Fruit fly (Drosophila melanogaster) whole organism, prepupa: ENCODE measurements around the gene Ccdc114.

ENCODE experiments used
- Blimp-1 ChIP-seq: fragments of 200-800 bp; sonication (Bioruptor generic); optimal IDR thresholded peaks from 3 replicates; lab custom pipeline; 2017; ENCODE audit warnings: missing biosample characterization, missing genetic modification characterization, mild to moderate bottlenecking, moderate library complexity, missing genetic modification reagents
- CG11294 ChIP-seq: fragments of 200-800 bp; sonication (Bioruptor generic); IDR thresholded peaks from 2 replicates; pipeline ENCODE4 v1.3.6; 2022; ENCODE audit warnings: missing biosample characterization, missing genetic modification characterization
- CG11762 ChIP-seq: fragments of 200-800 bp; sonication (Bioruptor generic); optimal IDR thresholded peaks from 3 replicates; lab custom pipeline; 2016; ENCODE audit warnings: missing biosample characterization, missing genetic modification characterization; ENCODE audit not compliant: insufficient read depth
- CG11902 ChIP-seq: fragments of 200-800 bp; sonication (Bioruptor generic); optimal IDR thresholded peaks from 3 replicates; lab custom pipeline; 2016; ENCODE audit warnings: missing biosample characterization, missing genetic modification characterization
- CG15336 ChIP-seq: fragments of 200-800 bp; sonication (Bioruptor generic); IDR thresholded peaks from 2 replicates; pipeline ENCODE4 v1.3.6; 2022; ENCODE audit warnings: missing biosample characterization, missing genetic modification characterization
- CG1621 ChIP-seq: fragments of 200-800 bp; sonication (Bioruptor generic); optimal IDR thresholded peaks from 3 replicates; lab custom pipeline; 2018; ENCODE audit warnings: missing biosample characterization, mild to moderate bottlenecking, missing genetic modification characterization
- CG16779 ChIP-seq: fragments of 200-800 bp; sonication (Bioruptor generic); optimal IDR thresholded peaks from 3 replicates; lab custom pipeline; 2017; ENCODE audit warnings: missing biosample characterization, mild to moderate bottlenecking, missing genetic modification characterization
- CG3032 ChIP-seq: fragments of 200-800 bp; optimal IDR thresholded peaks from 2 replicates; lab custom pipeline; 2019; ENCODE audit warnings: missing biosample characterization, mild to moderate bottlenecking, missing genetic modification characterization, moderate library complexity
- CG31627 ChIP-seq: fragments of 200-800 bp; sonication (Bioruptor generic); optimal IDR thresholded peaks from 3 replicates; lab custom pipeline; 2016; ENCODE audit warnings: missing biosample characterization, missing genetic modification characterization
- CG3919 ChIP-seq: fragments of 200-800 bp; sonication (Bioruptor generic); optimal IDR thresholded peaks from 3 replicates; lab custom pipeline; 2016; ENCODE audit warnings: missing biosample characterization, missing genetic modification characterization
- CG6163 ChIP-seq: fragments of 200-800 bp; sonication (Bioruptor generic); IDR thresholded peaks from 3 replicates; pipeline ENCODE4 v1.3.6; 2022; ENCODE audit warnings: missing biosample characterization, missing genetic modification characterization
- CG6276 ChIP-seq: fragments of 200-800 bp; sonication (Bioruptor generic); optimal IDR thresholded peaks from 2 replicates; lab custom pipeline; 2017; ENCODE audit warnings: missing biosample characterization, mild to moderate bottlenecking, missing genetic modification characterization
- CG6792 ChIP-seq: fragments of 200-800 bp; sonication (Bioruptor generic); optimal IDR thresholded peaks from 3 replicates; lab custom pipeline; 2016; ENCODE audit warnings: missing biosample characterization, missing genetic modification characterization
- CG6808 ChIP-seq: fragments of 200-800 bp; sonication (Bioruptor generic); optimal IDR thresholded peaks from 3 replicates; lab custom pipeline; 2017; ENCODE audit warnings: missing biosample characterization, missing genetic modification characterization, mild to moderate bottlenecking, moderate library complexity, missing genetic modification reagents
- CG6854 ChIP-seq: fragments of 200-800 bp; sonication (Bioruptor generic); optimal IDR thresholded peaks from 2 replicates; lab custom pipeline; 2017; ENCODE audit warnings: missing biosample characterization, mild to moderate bottlenecking, missing genetic modification characterization
- CG7368 ChIP-seq: fragments of 200-800 bp; sonication (Bioruptor generic); optimal IDR thresholded peaks from 3 replicates; lab custom pipeline; 2016; ENCODE audit warnings: missing biosample characterization, missing genetic modification characterization
- CG8119 ChIP-seq: fragments of 200-800 bp; sonication (Bioruptor generic); IDR thresholded peaks from 3 replicates; pipeline ENCODE4 v1.3.6; 2022; ENCODE audit warnings: missing biosample characterization, missing genetic modification characterization
- CG8632 ChIP-seq: fragments of 200-800 bp; sonication (Bioruptor generic); optimal IDR thresholded peaks from 3 replicates; lab custom pipeline; 2016; ENCODE audit warnings: missing biosample characterization, missing genetic modification characterization
- CG9139 ChIP-seq: fragments of 200-800 bp; sonication (Bioruptor generic); optimal IDR thresholded peaks from 3 replicates; lab custom pipeline; 2017; ENCODE audit warnings: missing biosample characterization, mild to moderate bottlenecking, missing genetic modification characterization
- Eip78C ChIP-seq: fragments of 200-800 bp; sonication (Bioruptor generic); peaks from one replicate; lab custom pipeline; 2016; ENCODE audit warnings: missing biosample characterization, missing genetic modification characterization
- Ets21C ChIP-seq: fragments of 200-800 bp; sonication (Bioruptor generic); optimal IDR thresholded peaks from 3 replicates; lab custom pipeline; 2016; ENCODE audit warnings: missing biosample characterization, missing genetic modification characterization
- Ets96B ChIP-seq: fragments of 200-800 bp; optimal IDR thresholded peaks from 2 replicates; lab custom pipeline; 2019; ENCODE audit warnings: missing biosample characterization, mild to moderate bottlenecking, missing genetic modification characterization, moderate library complexity
- Gug ChIP-seq: fragments of 200-800 bp; sonication (Bioruptor generic); IDR thresholded peaks from 2 replicates; pipeline ENCODE4 v1.3.6; 2022; ENCODE audit warnings: missing biosample characterization, missing genetic modification characterization
- Lpt ChIP-seq: fragments of 200-800 bp; sonication (Bioruptor generic); optimal IDR thresholded peaks from 3 replicates; lab custom pipeline; 2016; ENCODE audit warnings: missing biosample characterization, missing genetic modification characterization
- Sox102F ChIP-seq: fragments of 200-800 bp; sonication (Bioruptor generic); optimal IDR thresholded peaks from 2 replicates; lab custom pipeline; 2016; ENCODE audit warnings: missing biosample characterization, mild to moderate bottlenecking, missing genetic modification characterization
- Sox14 ChIP-seq: fragments of 200-800 bp; sonication (Bioruptor generic); optimal IDR thresholded peaks from 3 replicates; lab custom pipeline; 2016; ENCODE audit warnings: missing biosample characterization, missing genetic modification characterization
- Sox15 ChIP-seq: fragments of 200-800 bp; sonication (Bioruptor generic); optimal IDR thresholded peaks from 3 replicates; lab custom pipeline; 2016; ENCODE audit warnings: missing biosample characterization, missing genetic modification characterization
- achi ChIP-seq: fragments of 200-800 bp; sonication (Bioruptor generic); optimal IDR thresholded peaks from 3 replicates; lab custom pipeline; 2016; ENCODE audit warnings: missing biosample characterization, missing genetic modification characterization
- cyc ChIP-seq: fragments of 200-800 bp; sonication (Bioruptor generic); optimal IDR thresholded peaks from 3 replicates; lab custom pipeline; 2016; ENCODE audit warnings: missing biosample characterization, missing genetic modification characterization
- dac ChIP-seq: fragments of 200-800 bp; sonication (Bioruptor generic); optimal IDR thresholded peaks from 2 replicates; lab custom pipeline; 2017; ENCODE audit warnings: missing biosample characterization, mild to moderate bottlenecking, missing genetic modification characterization
- dsx ChIP-seq: fragments of 200-800 bp; optimal IDR thresholded peaks from 3 replicates; lab custom pipeline; 2019; ENCODE audit warnings: missing biosample characterization, mild to moderate bottlenecking, missing genetic modification characterization, moderate library complexity; ENCODE audit not compliant: poor library complexity, severe bottlenecking
- esn ChIP-seq: fragments of 200-800 bp; sonication (Bioruptor generic); optimal IDR thresholded peaks from 2 replicates; lab custom pipeline; 2016; ENCODE audit warnings: missing biosample characterization, mild to moderate bottlenecking, missing genetic modification characterization, moderate library complexity
- fkh ChIP-seq: fragments of 200-800 bp; sonication (Bioruptor generic); optimal IDR thresholded peaks from 3 replicates; lab custom pipeline; 2017; ENCODE audit warnings: missing biosample characterization, mild to moderate bottlenecking, missing genetic modification characterization, moderate library complexity
- lz ChIP-seq: fragments of 200-800 bp; sonication (Bioruptor generic); optimal IDR thresholded peaks from 3 replicates; lab custom pipeline; 2016; ENCODE audit warnings: missing biosample characterization, missing genetic modification characterization
- ss ChIP-seq, 2 experiments: fragments of 200-800 bp; sonication (Bioruptor generic); optimal IDR thresholded peaks; 2 replicates in 1 of 2; 3 replicates in 1 of 2; lab custom pipeline; 2017 to 2018; ENCODE audit warnings: mild to moderate bottlenecking in 2 of 2, missing biosample characterization in 2 of 2, missing genetic modification characterization in 2 of 2, moderate library complexity in 1 of 2
- topi ChIP-seq: fragments of 200-800 bp; sonication (Bioruptor generic); optimal IDR thresholded peaks from 3 replicates; lab custom pipeline; 2016; ENCODE audit warnings: missing biosample characterization, missing genetic modification characterization
- vri ChIP-seq: fragments of 200-800 bp; sonication (Bioruptor generic); optimal IDR thresholded peaks from 3 replicates; lab custom pipeline; 2016; ENCODE audit warnings: missing biosample characterization, mild to moderate bottlenecking, missing genetic modification characterization

Ccdc114 gene

dm6 chr3R:16649282-16649681 lies 24.8 kb upstream of the Ccdc114 start:
- no peak for TF ChIP-seq CG3919
- TF ChIP-seq CG6163 (GFP tag; lab: Robert Waterston, UW), result no peak
- TF ChIP-seq CG15336 (GFP tag; lab: Robert Waterston, UW), result no peak
- TF ChIP-seq CG11902 (GFP tag; lab: Kevin White, UChicago), result no peak
- TF ChIP-seq CG6808 (GFP tag; lab: Kevin White, UChicago), result no peak
- no peak for TF ChIP-seq Lpt (GFP tag; lab: Kevin White, UChicago)
- no peak for TF ChIP-seq CG1621
- TF ChIP-seq CG11762 (GFP tag; lab: Kevin White, UChicago), result no peak
- no peak for TF ChIP-seq Blimp-1 (GFP tag; lab: Kevin White, UChicago)
- no peak for TF ChIP-seq CG6792 (GFP tag; lab: Kevin White, UChicago)
- TF ChIP-seq achi, result no peak
- TF ChIP-seq CG6276 (GFP tag; lab: Kevin White, UChicago), result no peak

- no peak for TF ChIP-seq CG6163 (GFP tag; lab: Robert Waterston, UW)
- TF ChIP-seq CG31627 (GFP tag; lab: Kevin White, UChicago), result no peak
- peak; percentile 53 for TF ChIP-seq CG6854 (GFP tag; lab: Kevin White, UChicago)
These were observed 23.1 kb upstream of the Ccdc114 start for dm6 chr3R:16647716-16648016.

- TF ChIP-seq Eip78C (GFP tag; lab: Kevin White, UChicago) (peak; percentile 91), CG8632 (GFP tag; lab: Kevin White, UChicago) (no peak), CG3032 (tag; lab: Kevin White, UChicago) (peak; percentile 77), CG6792 (GFP tag; lab: Kevin White, UChicago) (peak; percentile 49), Sox15 (GFP tag; lab: Kevin White, UChicago) (peak; percentile 59), CG16779 (tag; lab: Kevin White, UChicago) (no peak), Ets21C (GFP tag; lab: Kevin White, UChicago) (no peak), topi (GFP tag; lab: Kevin White, UChicago) (peak; percentile 68), ss (GFP tag; optimal IDR thresholded peaks at IDR 0.05; lab: Kevin White, UChicago) (peak in 1 of 2 experiments; percentile 0), vri (no peak), Ets96B (tag; lab: Kevin White, UChicago) (peak; percentile 50), CG8119 (peak; percentile 65; the same call in 2 of the 3 replicates), Gug (peak; percentile 56), CG7368 (GFP tag; lab: Kevin White, UChicago) (no peak), CG11294 (GFP tag; lab: Robert Waterston, UW) (peak; percentile 49; the same call in 1 of the 2 replicates), fkh (GFP tag; lab: Kevin White, UChicago) (peak; percentile 52), achi (no peak), dsx (no peak), CG11902 (GFP tag; lab: Kevin White, UChicago) (peak; percentile 39), dac (GFP tag; lab: Kevin White, UChicago) (no peak), CG3919 (no peak), Sox102F (GFP tag; lab: Kevin White, UChicago) (no peak), cyc (GFP tag; lab: Kevin White, UChicago) (peak; percentile 62), CG11762 (GFP tag; lab: Kevin White, UChicago) (peak; percentile 53), CG15336 (GFP tag; lab: Robert Waterston, UW) (peak; percentile 45), CG31627 (GFP tag; lab: Kevin White, UChicago) (peak; percentile 66), CG9139 (GFP tag; lab: Kevin White, UChicago) (no peak), esn (peak; percentile 70), Sox14 (GFP tag; lab: Kevin White, UChicago) (peak; percentile 60), lz (peak; percentile 69)
These were observed 22.6 kb upstream of the Ccdc114 start, which contains the start of the genes CG10324 and CCT3 for dm6 chr3R:16646952-16647715. TSS of gene CG10324 (minus strand) at chr3R:16647004. TSS of gene CCT3 (plus strand) at chr3R:16647605.
